Worm (Caenorhabditis elegans) whole organism, L3 larva: ENCODE measurements around the gene pacl-1.

ENCODE experiments used
- ZK546.5 ChIP-seq: sonication (generic microtip); optimal IDR thresholded peaks from 2 replicates; lab custom pipeline; 2017; ENCODE audit warnings: missing biosample characterization, missing genetic modification characterization
- aly-2 ChIP-seq: fragments of 150-350 bp; optimal IDR thresholded peaks from 2 replicates; lab custom pipeline; 2014; ENCODE audit warnings: missing biosample characterization, missing genetic modification characterization
- ceh-16 ChIP-seq: sonication (generic microtip); optimal IDR thresholded peaks from 2 replicates; lab custom pipeline; 2017; ENCODE audit warnings: missing biosample characterization, missing genetic modification characterization
- ceh-82 ChIP-seq: fragments of 150-350 bp; optimal IDR thresholded peaks from 2 replicates; lab custom pipeline; 2014; ENCODE audit warnings: missing biosample characterization, missing genetic modification characterization
- ceh-9 ChIP-seq: sonication (generic microtip); optimal IDR thresholded peaks from 2 replicates; lab custom pipeline; 2018; ENCODE audit warnings: missing biosample characterization, missing genetic modification characterization
- egl-27 ChIP-seq: sonication (generic microtip); optimal IDR thresholded peaks from 4 replicates; lab custom pipeline; 2017; ENCODE audit warnings: missing biosample characterization, missing genetic modification reagents, missing genetic modification characterization
- egl-5 ChIP-seq: fragments of 150-350 bp; optimal IDR thresholded peaks from 2 replicates; lab custom pipeline; 2017; ENCODE audit warnings: missing biosample characterization, missing genetic modification reagents, missing genetic modification characterization, inconsistent platforms
- elt-1 ChIP-seq: fragments of 150-350 bp; optimal IDR thresholded peaks from 2 replicates; lab custom pipeline; 2014; ENCODE audit warnings: missing biosample characterization, missing genetic modification characterization
- elt-2 ChIP-seq: sonication (generic microtip); optimal IDR thresholded peaks from 2 replicates; lab custom pipeline; 2016; ENCODE audit warnings: missing genetic modification reagents, mild to moderate bottlenecking, missing genetic modification characterization, missing compliant biosample characterization
- elt-3 ChIP-seq, 3 experiments: fragments of 150-350 bp in 1 of 3; sonication (generic microtip) in 2 of 3; optimal IDR thresholded peaks; 2 replicates in 2 of 3; 4 replicates in 1 of 3; lab custom pipeline; 2014 to 2017; ENCODE audit warnings: missing biosample characterization in 3 of 3, missing genetic modification characterization in 3 of 3
- eor-1 ChIP-seq, 2 experiments: fragments of 150-350 bp; optimal IDR thresholded peaks; 2 replicates each; lab custom pipeline; 2014 to 2018; ENCODE audit warnings: missing biosample characterization in 2 of 2, missing genetic modification characterization in 2 of 2
- fkh-10 ChIP-seq: sonication (generic microtip); optimal IDR thresholded peaks from 2 replicates; lab custom pipeline; 2017; ENCODE audit warnings: missing biosample characterization, missing genetic modification reagents, missing genetic modification characterization
- fos-1 ChIP-seq: fragments of 150-350 bp; optimal IDR thresholded peaks from 2 replicates; lab custom pipeline; 2014; ENCODE audit warnings: missing biosample characterization, missing genetic modification characterization
- hmg-11 ChIP-seq: sonication (generic microtip); optimal IDR thresholded peaks from 2 replicates; lab custom pipeline; 2016; ENCODE audit warnings: missing genetic modification characterization, missing compliant biosample characterization
- jun-1 ChIP-seq: fragments of 150-350 bp; optimal IDR thresholded peaks from 2 replicates; lab custom pipeline; 2014; ENCODE audit warnings: missing biosample characterization, missing genetic modification reagents, missing genetic modification characterization
- lin-15B ChIP-seq: fragments of 150-350 bp; optimal IDR thresholded peaks from 2 replicates; lab custom pipeline; 2014; ENCODE audit warnings: missing biosample characterization, missing genetic modification characterization
- lin-39 ChIP-seq: fragments of 150-350 bp; optimal IDR thresholded peaks from 2 replicates; lab custom pipeline; 2018; ENCODE audit warnings: missing biosample characterization, missing genetic modification reagents, missing genetic modification characterization
- lsy-12 ChIP-seq: sonication (generic microtip); optimal IDR thresholded peaks from 2 replicates; lab custom pipeline; 2016; ENCODE audit warnings: mild to moderate bottlenecking, missing genetic modification characterization, missing compliant biosample characterization
- mdl-1 ChIP-seq: fragments of 150-350 bp; optimal IDR thresholded peaks from 2 replicates; lab custom pipeline; 2014; ENCODE audit warnings: missing biosample characterization, missing genetic modification characterization
- mml-1 ChIP-seq: fragments of 150-350 bp; sonication (generic microtip); optimal IDR thresholded peaks from 3 replicates; lab custom pipeline; 2014; ENCODE audit warnings: missing biosample characterization, missing genetic modification characterization
- nfya-1 ChIP-seq: sonication (generic microtip); optimal IDR thresholded peaks from 2 replicates; lab custom pipeline; 2017; ENCODE audit warnings: missing genetic modification characterization, mild to moderate bottlenecking, missing compliant biosample characterization, antibody characterized with exemption, moderate library complexity; ENCODE audit not compliant: insufficient read depth
- nhr-12 ChIP-seq: fragments of 150-350 bp; optimal IDR thresholded peaks from 2 replicates; lab custom pipeline; 2014; ENCODE audit warnings: missing biosample characterization, missing genetic modification characterization
- nhr-23 ChIP-seq: fragments of 150-350 bp; optimal IDR thresholded peaks from 2 replicates; lab custom pipeline; 2014; ENCODE audit warnings: missing biosample characterization, missing genetic modification reagents, missing genetic modification characterization
- nhr-237 ChIP-seq: fragments of 150-350 bp; optimal IDR thresholded peaks from 2 replicates; lab custom pipeline; 2014; ENCODE audit warnings: missing biosample characterization, missing genetic modification characterization
- nhr-28 ChIP-seq: fragments of 150-350 bp; optimal IDR thresholded peaks from 2 replicates; lab custom pipeline; 2014; ENCODE audit warnings: missing biosample characterization, missing genetic modification characterization
- nhr-43 ChIP-seq: sonication (generic microtip); optimal IDR thresholded peaks from 2 replicates; lab custom pipeline; 2016; ENCODE audit warnings: mild to moderate bottlenecking, missing genetic modification characterization, missing compliant biosample characterization; ENCODE audit not compliant: poor library complexity, severe bottlenecking
- nhr-67 ChIP-seq: fragments of 150-350 bp; optimal IDR thresholded peaks from 2 replicates; lab custom pipeline; 2014; ENCODE audit warnings: missing biosample characterization, missing genetic modification characterization
- nhr-76 ChIP-seq: fragments of 150-350 bp; sonication (generic microtip); optimal IDR thresholded peaks from 5 replicates; lab custom pipeline; 2014; ENCODE audit warnings: missing biosample characterization, missing genetic modification characterization
- nhr-77 ChIP-seq: fragments of 150-350 bp; optimal IDR thresholded peaks from 2 replicates; lab custom pipeline; 2014; ENCODE audit warnings: missing biosample characterization, missing genetic modification characterization
- pha-4 ChIP-seq: fragments of 150-350 bp; optimal IDR thresholded peaks from 2 replicates; lab custom pipeline; 2014; ENCODE audit warnings: missing biosample characterization, missing genetic modification reagents, missing genetic modification characterization
- pqm-1 ChIP-seq: fragments of 150-350 bp; optimal IDR thresholded peaks from 2 replicates; lab custom pipeline; 2017; ENCODE audit warnings: missing biosample characterization, missing genetic modification characterization, inconsistent platforms
- sea-2 ChIP-seq: fragments of 150-350 bp; sonication (generic microtip); optimal IDR thresholded peaks from 4 replicates; lab custom pipeline; 2014; ENCODE audit warnings: missing biosample characterization, missing genetic modification reagents, missing genetic modification characterization
- skn-1 ChIP-seq: fragments of 150-350 bp; optimal IDR thresholded peaks from 2 replicates; lab custom pipeline; 2014; ENCODE audit warnings: missing biosample characterization, missing genetic modification characterization
- tbx-2 ChIP-seq: sonication (generic microtip); optimal IDR thresholded peaks from 2 replicates; lab custom pipeline; 2016; ENCODE audit warnings: mild to moderate bottlenecking, missing genetic modification characterization, missing compliant biosample characterization
- unc-39 ChIP-seq: sonication (generic microtip); optimal IDR thresholded peaks from 4 replicates; lab custom pipeline; 2017; ENCODE audit warnings: missing biosample characterization, missing genetic modification characterization
- unc-62 ChIP-seq: fragments of 150-350 bp; sonication (generic microtip); optimal IDR thresholded peaks from 4 replicates; lab custom pipeline; 2014; ENCODE audit warnings: missing biosample characterization, missing genetic modification reagents, missing genetic modification characterization
- zag-1 ChIP-seq: fragments of 150-350 bp; optimal IDR thresholded peaks from 2 replicates; lab custom pipeline; 2014; ENCODE audit warnings: missing biosample characterization, missing genetic modification characterization
- ztf-11 ChIP-seq: fragments of 150-350 bp; optimal IDR thresholded peaks from 2 replicates; lab custom pipeline; 2014; ENCODE audit warnings: missing biosample characterization, missing genetic modification characterization

pacl-1 gene

ce11 chrV:16244078-16244477, 31.2 kb downstream of the pacl-1 start, which contains the start of gene srh-104:
TSS of gene srh-104 (minus strand) at chrV:16244178.
- TF ChIP-seq ztf-11 = no peak
- no peak for TF ChIP-seq elt-1
- TF ChIP-seq nhr-12 (tag; lab: Kevin White, UChicago) = no peak
- TF ChIP-seq nhr-76 (tag; lab: Kevin White, UChicago) = no peak
- no peak for TF ChIP-seq mdl-1 (tag; lab: Kevin White, UChicago)
- TF ChIP-seq nhr-67 (tag; lab: Kevin White, UChicago) = no peak
- no peak for TF ChIP-seq lin-39
- no peak for TF ChIP-seq elt-3 (tag; optimal IDR thresholded peaks at IDR 0.05; lab: Kevin White, UChicago)
- no peak for TF ChIP-seq lin-15B (tag; lab: Kevin White, UChicago)
- no peak for TF ChIP-seq fos-1

- TF ChIP-seq ZK546.5 (tag; lab: Kevin White, UChicago) (no peak), unc-62 (GFP tag; lab: Kevin White, UChicago) (no peak), nhr-76 (tag; lab: Kevin White, UChicago) (no peak), nhr-23 (tag; lab: Kevin White, UChicago) (no peak), mdl-1 (tag; lab: Kevin White, UChicago) (no peak), nfya-1 (tag; lab: Kevin White, UChicago) (no peak), pqm-1 (tag; lab: Kevin White, UChicago) (no peak), nhr-28 (tag; lab: Kevin White, UChicago) (no peak), ceh-16 (tag; lab: Kevin White, UChicago) (no peak), egl-27 (tag; lab: Kevin White, UChicago) (no peak), ceh-9 (tag; lab: Kevin White, UChicago) (no peak), elt-2 (tag; lab: Kevin White, UChicago) (no peak), zag-1 (tag; lab: Kevin White, UChicago) (no peak)
- TF ChIP-seq, all 47 proteins: peak for 0
These were observed 38.0 kb downstream of the pacl-1 start, which contains the start of gene F21H7.5 for ce11 chrV:16237223-16237622. TSS of gene F21H7.5 (plus strand) at chrV:16237523.

DNA sequence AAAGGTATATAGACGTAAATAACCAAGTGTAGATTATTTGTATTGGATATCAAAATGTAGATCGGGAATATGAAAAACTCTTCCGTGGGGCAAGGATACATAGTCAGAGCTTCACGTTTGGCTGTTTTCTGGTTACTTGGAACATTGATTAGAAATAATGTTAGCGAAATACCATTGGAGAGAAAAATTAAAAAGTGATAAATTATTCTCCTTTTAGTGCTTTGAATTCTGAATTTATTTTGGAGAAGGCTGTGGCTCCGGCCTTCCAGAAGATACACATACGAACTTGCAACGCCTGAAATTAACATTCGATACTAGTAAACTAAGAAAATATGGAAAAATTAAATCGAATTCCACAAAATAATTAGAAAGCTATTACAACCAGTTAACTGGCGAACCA, 39.6 kb downstream of the pacl-1 start, which contains the start of gene srh-98:
TSS of gene srh-98 (minus strand) at position 101 of the 400 bp plus-strand sequence.
- TF ChIP-seq nhr-67 (tag; lab: Kevin White, UChicago) = no peak
- no peak for TF ChIP-seq nhr-12 (tag; lab: Kevin White, UChicago)
- no peak for TF ChIP-seq mdl-1 (tag; lab: Kevin White, UChicago)
- TF ChIP-seq elt-1 = no peak
- no peak for TF ChIP-seq aly-2
- no peak for TF ChIP-seq ceh-16 (tag; lab: Kevin White, UChicago)
- TF ChIP-seq hmg-11 (tag; lab: Kevin White, UChicago) = no peak
- TF ChIP-seq ZK546.5 (tag; lab: Kevin White, UChicago) = no peak
- TF ChIP-seq pha-4 (tag; lab: Kevin White, UChicago) = no peak
- no peak for TF ChIP-seq ceh-9 (tag; lab: Kevin White, UChicago)
- no peak for TF ChIP-seq ceh-82 (tag; lab: Kevin White, UChicago)

DNA sequence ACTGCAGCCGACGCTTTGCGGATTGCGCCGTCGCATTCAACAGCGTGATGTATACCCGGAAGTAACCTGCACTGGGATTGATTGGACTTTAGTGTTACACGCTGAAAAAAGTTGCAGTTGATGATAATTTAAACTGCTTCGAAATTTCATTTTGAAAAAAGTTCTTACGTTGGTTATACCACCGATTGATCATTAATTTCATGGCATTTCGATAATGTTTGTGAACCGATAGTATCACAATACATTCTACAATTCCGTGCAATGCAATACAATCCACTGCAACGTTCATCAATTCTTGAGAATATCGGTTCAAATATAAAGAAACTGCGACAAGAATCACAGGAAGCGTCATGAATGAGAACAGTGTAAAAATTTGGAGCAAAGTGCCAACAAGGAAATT, 40.1 kb downstream of the pacl-1 start, which contains the start of gene F21H7.3:
TSS of gene F21H7.3 (minus strand) at position 101 of the 400 bp plus-strand sequence.
- TF ChIP-seq egl-5 (tag; lab: Kevin White, UChicago) = no peak
- no peak for TF ChIP-seq nhr-77
- no peak for TF ChIP-seq mdl-1 (tag; lab: Kevin White, UChicago)
- no peak for TF ChIP-seq nhr-43 (tag; lab: Kevin White, UChicago)
- no peak for TF ChIP-seq aly-2
- no peak for TF ChIP-seq ceh-16 (tag; lab: Kevin White, UChicago)
- no peak for TF ChIP-seq jun-1 (tag; lab: Kevin White, UChicago)
- TF ChIP-seq tbx-2 = no peak
- TF ChIP-seq mml-1 (tag; lab: Kevin White, UChicago) = no peak
- TF ChIP-seq unc-39 (tag; lab: Kevin White, UChicago) = no peak
- no peak for TF ChIP-seq lsy-12 (tag; lab: Kevin White, UChicago)
- no peak for TF ChIP-seq zag-1 (tag; lab: Kevin White, UChicago)
- no peak for TF ChIP-seq sea-2 (GFP tag; lab: Kevin White, UChicago)
- TF ChIP-seq nhr-237 (tag; lab: Kevin White, UChicago) = no peak
- TF ChIP-seq elt-3 (tag; optimal IDR thresholded peaks at IDR 0.05; lab: Kevin White, UChicago) = no peak
- TF ChIP-seq nhr-23 (tag; lab: Kevin White, UChicago) = no peak
- TF ChIP-seq fkh-10 = no peak
- TF ChIP-seq skn-1 = no peak
- no peak for TF ChIP-seq eor-1 (tag; optimal IDR thresholded peaks at IDR 0.05; lab: Kevin White, UChicago)
- TF ChIP-seq lin-39 = no peak
- TF ChIP-seq, all 47 proteins: peak for 0
